Worm (Caenorhabditis elegans): ENCODE results near the gene memb-1.

DNA sequence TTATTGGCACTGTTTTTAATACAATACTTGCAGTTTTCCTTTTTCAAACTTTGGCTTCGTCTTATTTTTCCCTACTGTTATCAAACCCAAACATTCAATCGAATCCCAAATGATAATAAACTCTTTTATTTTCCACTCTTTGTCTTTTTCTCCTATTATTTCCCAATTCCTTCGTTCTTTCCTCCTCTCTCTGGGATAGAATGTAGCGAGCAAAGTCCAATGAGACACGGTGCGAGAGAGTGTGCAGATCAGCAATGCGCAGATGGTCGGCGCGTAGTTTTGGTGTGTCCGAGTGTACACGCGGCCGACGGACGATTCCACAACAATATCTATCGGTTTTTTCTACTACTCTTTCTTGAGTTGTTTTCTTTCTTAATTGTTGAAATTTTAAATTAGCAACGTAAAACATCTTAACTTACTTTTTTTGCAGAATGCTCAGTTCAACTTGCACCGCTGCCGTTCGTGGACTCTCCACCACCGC is 10.3 kb downstream of the memb-1 start, which contains the start of gene B0272.3:
- TF ChIP-seq elt-3 (tag; optimal IDR thresholded peaks at IDR 0.05) (peak in 5 of 6 experiments; percentile 4 to 54 (median 16)), ceh-88 (GFP tag; IDR thresholded peaks at IDR 0.05) (no peak), fos-1 (tag; optimal IDR thresholded peaks at IDR 0.05) (no peak), lin-13 (GFP tag; optimal IDR thresholded peaks at IDR 0.05) (no peak), fkh-10 (GFP tag; optimal IDR thresholded peaks at IDR 0.05) (no peak), blmp-1 (tag; optimal IDR thresholded peaks at IDR 0.05) (peak; percentile 63), aly-2 (tag; optimal IDR thresholded peaks at IDR 0.05) (no peak), sox-4 (tag; optimal IDR thresholded peaks at IDR 0.05) (no peak)

All from whole organism, L1 larva.